Fruit fly (Drosophila melanogaster) whole organism, embryonic: ENCODE data around the gene CG43054.

Source experiments
- Atf3 ChIP-seq: fragments of 200-800 bp; sonication (Bioruptor generic); optimal IDR thresholded peaks from 3 replicates; lab custom pipeline; 2016; ENCODE audit warnings: missing biosample characterization, missing genetic modification characterization
- Bdp1 ChIP-seq: fragments of 200-800 bp; sonication (Bioruptor generic); optimal IDR thresholded peaks from 3 replicates; lab custom pipeline; 2016; ENCODE audit warnings: missing biosample characterization, missing genetic modification characterization
- CG10147 ChIP-seq: fragments of 200-800 bp; sonication (Bioruptor generic); optimal IDR thresholded peaks from 2 replicates; lab custom pipeline; 2019; ENCODE audit warnings: missing biosample characterization, mild to moderate bottlenecking, missing genetic modification characterization, moderate library complexity
- CG1233 ChIP-seq: fragments of 200-800 bp; sonication (Bioruptor generic); optimal IDR thresholded peaks from 4 replicates; lab custom pipeline; 2018; ENCODE audit warnings: missing biosample characterization, mild to moderate bottlenecking, missing genetic modification characterization
- CG12391 ChIP-seq: fragments of 200-800 bp; sonication (Bioruptor generic); optimal IDR thresholded peaks from 3 replicates; lab custom pipeline; 2018; ENCODE audit warnings: missing biosample characterization, mild to moderate bottlenecking, missing genetic modification characterization, moderate library complexity
- CG1529 ChIP-seq: fragments of 200-800 bp; sonication (Bioruptor generic); optimal IDR thresholded peaks from 3 replicates; lab custom pipeline; 2018; ENCODE audit warnings: missing biosample characterization, missing genetic modification characterization
- CG2199 ChIP-seq: fragments of 200-800 bp; sonication (Bioruptor generic); IDR thresholded peaks from 3 replicates; pipeline ENCODE4 v1.3.6; 2022; ENCODE audit warnings: missing biosample characterization, missing genetic modification characterization
- CG32772 ChIP-seq: fragments of 200-800 bp; sonication (Bioruptor generic); IDR thresholded peaks from 2 replicates; pipeline ENCODE4 v1.3.6; 2022; ENCODE audit warnings: missing biosample characterization, missing genetic modification characterization
- CG3281 ChIP-seq: fragments of 200-800 bp; sonication (Bioruptor generic); optimal IDR thresholded peaks from 3 replicates; lab custom pipeline; 2017; ENCODE audit warnings: missing biosample characterization, mild to moderate bottlenecking, missing genetic modification characterization
- CG4282 ChIP-seq: fragments of 200-800 bp; sonication (Bioruptor generic); optimal IDR thresholded peaks from 2 replicates; lab custom pipeline; 2016; ENCODE audit warnings: missing biosample characterization, missing genetic modification characterization
- CG6689 ChIP-seq: fragments of 200-800 bp; sonication (Bioruptor generic); IDR thresholded peaks from 2 replicates; pipeline ENCODE4 v1.3.6; 2022; ENCODE audit warnings: missing biosample characterization, missing genetic modification characterization
- CG7745 ChIP-seq: fragments of 200-800 bp; sonication (Bioruptor generic); optimal IDR thresholded peaks from 2 replicates; lab custom pipeline; 2018; ENCODE audit warnings: missing biosample characterization, mild to moderate bottlenecking, missing genetic modification characterization, moderate library complexity
- CG9437 ChIP-seq: fragments of 200-800 bp; sonication (Bioruptor generic); optimal IDR thresholded peaks from 2 replicates; lab custom pipeline; 2018; ENCODE audit warnings: missing biosample characterization, mild to moderate bottlenecking, missing genetic modification characterization
- CG9932 ChIP-seq: fragments of 200-800 bp; sonication (Bioruptor generic); IDR thresholded peaks from 2 replicates; pipeline ENCODE4 v1.3.6; 2022; ENCODE audit warnings: missing biosample characterization, missing genetic modification characterization
- Dad ChIP-seq: fragments of 200-800 bp; sonication (Bioruptor generic); optimal IDR thresholded peaks from 3 replicates; lab custom pipeline; 2016; ENCODE audit warnings: missing biosample characterization, missing genetic modification characterization
- E2f2 ChIP-seq: fragments of 200-800 bp; sonication (Bioruptor generic); IDR thresholded peaks from 2 replicates; pipeline ENCODE4 v1.3.6; 2022; ENCODE audit warnings: missing biosample characterization, missing genetic modification characterization
- Hr3 ChIP-seq: fragments of 200-800 bp; sonication (Bioruptor generic); optimal IDR thresholded peaks from 3 replicates; lab custom pipeline; 2016; ENCODE audit warnings: missing biosample characterization, missing genetic modification characterization
- Hr51 ChIP-seq, 2 experiments: fragments of 200-800 bp; sonication (Bioruptor generic); optimal IDR thresholded peaks; 2 replicates in 1 of 2; 3 replicates in 1 of 2; lab custom pipeline; 2016 to 2018; ENCODE audit warnings: missing biosample characterization in 2 of 2, missing genetic modification characterization in 2 of 2, mild to moderate bottlenecking in 1 of 2, moderate library complexity in 1 of 2
- Lhr ChIP-seq: fragments of 200-800 bp; sonication (Bioruptor generic); optimal IDR thresholded peaks from 3 replicates; lab custom pipeline; 2017; ENCODE audit warnings: mild to moderate bottlenecking, missing biosample characterization, missing genetic modification reagents, missing genetic modification characterization
- Lpt ChIP-seq: fragments of >200 bp; optimal IDR thresholded peaks from 2 replicates; lab custom pipeline; 2018; ENCODE audit warnings: missing biosample characterization, missing genetic modification characterization
- MESR4 ChIP-seq: fragments of 200-800 bp; sonication (Bioruptor generic); optimal IDR thresholded peaks from 2 replicates; lab custom pipeline; 2018; ENCODE audit warnings: missing biosample characterization, mild to moderate bottlenecking, missing genetic modification characterization, moderate library complexity
- MTF-1 ChIP-seq: fragments of 200-800 bp; sonication (Bioruptor generic); optimal IDR thresholded peaks from 2 replicates; lab custom pipeline; 2018; ENCODE audit warnings: missing biosample characterization, mild to moderate bottlenecking, missing genetic modification characterization, borderline replicate concordance
- NC2α ChIP-seq: fragments of 200-800 bp; sonication (Bioruptor generic); optimal IDR thresholded peaks from 2 replicates; lab custom pipeline; 2016; ENCODE audit warnings: missing biosample characterization, missing genetic modification characterization
- NC2β ChIP-seq: fragments of 200-800 bp; sonication (Bioruptor generic); optimal IDR thresholded peaks from 2 replicates; lab custom pipeline; 2016; ENCODE audit warnings: missing biosample characterization, missing genetic modification characterization
- NFAT ChIP-seq: fragments of 200-800 bp; sonication (Bioruptor generic); IDR thresholded peaks from 2 replicates; pipeline ENCODE4 v1.3.6; 2022; ENCODE audit warnings: missing biosample characterization, missing genetic modification characterization
- Neu2 ChIP-seq: fragments of 200-800 bp; sonication (Bioruptor generic); optimal IDR thresholded peaks from 3 replicates; lab custom pipeline; 2016; ENCODE audit warnings: missing biosample characterization, missing genetic modification characterization, borderline replicate concordance
- Opbp ChIP-seq: fragments of 200-800 bp; sonication (Bioruptor generic); IDR thresholded peaks from 3 replicates; pipeline ENCODE4 v1.3.6; 2022; ENCODE audit warnings: missing biosample characterization, missing genetic modification characterization; ENCODE audit not compliant: partially characterized antibody
- Pdp1 ChIP-seq, 2 experiments: fragments of 200-800 bp; sonication (Bioruptor generic); optimal IDR thresholded peaks; 3 replicates each; lab custom pipeline; 2016; ENCODE audit warnings: missing biosample characterization in 2 of 2, missing genetic modification characterization in 2 of 2, mild to moderate bottlenecking in 1 of 2, moderate library complexity in 1 of 2
- Tbp ChIP-seq: fragments of >200 bp; optimal IDR thresholded peaks from 2 replicates; lab custom pipeline; 2018; ENCODE audit warnings: missing biosample characterization, missing genetic modification characterization
- Xbp1 ChIP-seq: fragments of 200-800 bp; sonication (Bioruptor generic); optimal IDR thresholded peaks from 3 replicates; lab custom pipeline; 2016; ENCODE audit warnings: missing biosample characterization, mild to moderate bottlenecking, missing genetic modification characterization
- bigmax ChIP-seq: fragments of 200-800 bp; sonication (Bioruptor generic); optimal IDR thresholded peaks from 2 replicates; lab custom pipeline; 2018; ENCODE audit warnings: missing biosample characterization, mild to moderate bottlenecking, missing genetic modification characterization
- cas ChIP-seq: fragments of 200-800 bp; sonication (Bioruptor generic); IDR thresholded peaks from 2 replicates; pipeline ENCODE4 v1.3.6; 2022; ENCODE audit warnings: missing biosample characterization, missing genetic modification characterization
- caup ChIP-seq: fragments of 200-800 bp; sonication (Bioruptor generic); optimal IDR thresholded peaks from 3 replicates; lab custom pipeline; 2017; ENCODE audit warnings: missing biosample characterization, mild to moderate bottlenecking, missing genetic modification characterization, moderate library complexity; ENCODE audit not compliant: severe bottlenecking
- chif ChIP-seq, 2 experiments: fragments of 200-800 bp; sonication (Bioruptor generic); optimal IDR thresholded peaks; 3 replicates each; lab custom pipeline; 2016; ENCODE audit warnings: missing biosample characterization in 2 of 2, missing genetic modification characterization in 2 of 2
- crol ChIP-seq: fragments of 200-800 bp; sonication (Bioruptor generic); IDR thresholded peaks from 2 replicates; pipeline ENCODE4 v1.3.6; 2022; ENCODE audit warnings: missing biosample characterization, missing genetic modification characterization
- disco-r ChIP-seq: fragments of 200-800 bp; sonication (Bioruptor generic); optimal IDR thresholded peaks from 2 replicates; lab custom pipeline; 2016; ENCODE audit warnings: missing biosample characterization, missing genetic modification characterization
- dysf ChIP-seq: fragments of 200-800 bp; sonication (Bioruptor generic); IDR thresholded peaks from 3 replicates; pipeline ENCODE4 v1.3.6; 2022; ENCODE audit warnings: missing biosample characterization, missing genetic modification characterization
- fd96Cb ChIP-seq: fragments of 200-800 bp; sonication (Bioruptor generic); optimal IDR thresholded peaks from 2 replicates; lab custom pipeline; 2018; ENCODE audit warnings: missing biosample characterization, mild to moderate bottlenecking, missing genetic modification characterization, moderate library complexity
- hkb ChIP-seq, 2 experiments: fragments of 200-800 bp in 1 of 2; fragments of >200 bp in 1 of 2; sonication (Bioruptor generic) in 1 of 2; IDR thresholded peaks in 1 of 2; optimal IDR thresholded peaks in 1 of 2; 2 replicates each; pipeline versions ENCODE4 v1.3.6 to Lab custom; 2017 to 2022; ENCODE audit warnings: missing biosample characterization in 1 of 2, missing genetic modification characterization in 1 of 2
- lola ChIP-seq, 3 experiments: fragments of >200 bp in 2 of 3; fragments of 200-800 bp in 1 of 3; sonication (Bioruptor generic) in 1 of 3; optimal IDR thresholded peaks; 2 replicates each; lab custom pipeline; 2017 to 2019; ENCODE audit warnings: missing biosample characterization in 3 of 3, missing genetic modification characterization in 3 of 3, mild to moderate bottlenecking in 1 of 3, moderate library complexity in 1 of 3
- pnt ChIP-seq: fragments of 200-800 bp; sonication (Bioruptor generic); optimal IDR thresholded peaks from 3 replicates; lab custom pipeline; 2016; ENCODE audit warnings: missing biosample characterization, missing genetic modification characterization
- pros ChIP-seq: fragments of 200-800 bp; sonication (Bioruptor generic); optimal IDR thresholded peaks from 3 replicates; lab custom pipeline; 2019; ENCODE audit warnings: missing biosample characterization, mild to moderate bottlenecking, missing genetic modification characterization, moderate library complexity
- ranshi ChIP-seq: fragments of 200-800 bp; sonication (Bioruptor generic); IDR thresholded peaks from 2 replicates; pipeline ENCODE4 v1.3.6; 2022; ENCODE audit warnings: missing biosample characterization, missing genetic modification characterization
- ro ChIP-seq: fragments of 200-800 bp; sonication (Bioruptor generic); IDR thresholded peaks from 2 replicates; pipeline ENCODE4 v1.3.6; 2022; ENCODE audit warnings: missing biosample characterization, missing genetic modification characterization
- run ChIP-seq: fragments of 200-800 bp; sonication (Bioruptor generic); optimal IDR thresholded peaks from 3 replicates; lab custom pipeline; 2018; ENCODE audit warnings: missing biosample characterization, mild to moderate bottlenecking, missing genetic modification characterization
- sc ChIP-seq, 3 experiments: fragments of >200 bp in 2 of 3; fragments of 200-800 bp in 1 of 3; sonication (Bioruptor generic) in 1 of 3; optimal IDR thresholded peaks; 2 replicates in 2 of 3; 3 replicates in 1 of 3; lab custom pipeline; 2017; ENCODE audit warnings: mild to moderate bottlenecking in 1 of 3, missing biosample characterization in 1 of 3, missing genetic modification characterization in 1 of 3, missing genetic modification reagents in 1 of 3
- ssp ChIP-seq: fragments of 200-800 bp; sonication (Bioruptor generic); IDR thresholded peaks from 2 replicates; pipeline ENCODE4 v1.3.6; 2022; ENCODE audit warnings: missing biosample characterization, missing genetic modification characterization
- tup ChIP-seq: fragments of 200-800 bp; sonication (Bioruptor generic); optimal IDR thresholded peaks from 2 replicates; lab custom pipeline; 2016; ENCODE audit warnings: missing biosample characterization, mild to moderate bottlenecking, missing genetic modification characterization, moderate library complexity

The CG43054 gene

DNA sequence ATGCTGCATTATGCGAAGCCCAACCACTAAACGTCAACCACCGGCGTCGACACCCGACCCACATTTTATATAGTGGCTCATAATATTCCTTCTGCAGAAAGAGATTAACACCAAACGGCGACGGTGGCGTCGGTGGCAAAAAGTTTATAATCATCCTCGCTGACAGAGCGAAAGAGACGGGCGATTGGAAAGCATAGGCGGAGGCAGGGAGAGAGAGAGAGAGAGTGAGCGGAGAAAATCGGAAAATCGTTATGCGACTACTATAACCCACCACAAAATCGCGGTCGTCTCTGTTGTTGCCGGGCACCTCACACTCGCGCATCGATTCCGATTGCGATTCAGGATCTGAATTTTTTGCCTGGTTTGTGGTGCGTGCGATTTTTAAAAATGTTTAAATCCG lies 38.5 kb upstream of the CG43054 start, which contains the start of gene Oli (continued):
- TF ChIP-seq Pdp1 (GFP tag; optimal IDR thresholded peaks at IDR 0.05; lab: Kevin White, UChicago) (no peak), CG2199 (0 out of 3 replicates have a peak, but pooled peaks have one; percentile 63), MTF-1 (GFP tag; lab: Kevin White, UChicago) (no peak), lola (GFP tag; optimal IDR thresholded peaks at IDR 0.05; lab: Kevin White, UChicago) (no peak), run (tag; lab: Kevin White, UChicago) (peak; percentile 24), cas (GFP tag; lab: Robert Waterston, UW) (no peak), pros (GFP tag; lab: Kevin White, UChicago) (peak; percentile 65), CG1529 (GFP tag; lab: Kevin White, UChicago) (no peak)

DNA sequence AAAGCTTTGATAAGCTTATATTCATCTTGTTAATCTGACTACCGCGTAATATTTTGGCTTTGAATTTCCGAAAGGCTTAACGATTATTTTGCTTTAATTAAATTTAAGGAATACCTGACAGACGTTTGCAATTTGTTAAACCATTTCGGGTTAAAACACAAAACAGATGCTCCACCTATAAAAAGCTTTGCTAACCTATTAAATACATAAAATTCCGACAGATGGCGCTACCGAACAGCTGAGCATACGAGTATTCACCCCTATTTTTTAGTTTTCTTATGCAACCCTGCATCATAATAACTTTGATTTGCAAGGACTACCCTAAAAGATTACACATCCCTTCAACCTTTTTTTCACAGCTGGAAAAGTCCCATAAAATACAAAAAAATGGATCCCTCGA lies 37.8 kb upstream of the CG43054 start:
- TF ChIP-seq bigmax = no peak
- TF ChIP-seq NFAT = no peak
- no peak for TF ChIP-seq tup
- TF ChIP-seq Hr51 (GFP tag; optimal IDR thresholded peaks at IDR 0.05; lab: Kevin White, UChicago) = peak in 1 of 2 experiments; percentile 46
- TF ChIP-seq ranshi = no peak
- TF ChIP-seq Lhr (GFP tag; lab: Kevin White, UChicago) = no peak
- no peak for TF ChIP-seq CG3281
- no peak for TF ChIP-seq NC2α (GFP tag; lab: Kevin White, UChicago)
- no peak for TF ChIP-seq Opbp (GFP tag; lab: Robert Waterston, UW)
- peak; percentile 13 for TF ChIP-seq Hr3 (GFP tag; lab: Kevin White, UChicago)
- no peak for TF ChIP-seq disco-r (GFP tag; lab: Kevin White, UChicago)
- TF ChIP-seq CG7745 (tag; lab: Kevin White, UChicago) = no peak
- TF ChIP-seq CG6689 (GFP tag; lab: Robert Waterston, UW) = peak; percentile 44
- peak; percentile 7 for TF ChIP-seq NC2β (GFP tag; lab: Kevin White, UChicago)
- TF ChIP-seq CG32772 (GFP tag; lab: Robert Waterston, UW) = no peak
- TF ChIP-seq chif (GFP tag; optimal IDR thresholded peaks at IDR 0.05; lab: Kevin White, UChicago) = peak in 1 of 2 experiments; percentile 5
- TF ChIP-seq Neu2 (GFP tag; lab: Kevin White, UChicago) = no peak
- no peak for TF ChIP-seq Lpt (GFP tag; lab: Kevin White, UChicago)
- TF ChIP-seq CG4282 (GFP tag; lab: Kevin White, UChicago) = no peak
- no peak for TF ChIP-seq Bdp1 (GFP tag; lab: Kevin White, UChicago)
- TF ChIP-seq Xbp1 (GFP tag; lab: Kevin White, UChicago) = peak; percentile 27
- TF ChIP-seq CG10147 = no peak
- TF ChIP-seq CG1233 (GFP tag; lab: Kevin White, UChicago) = peak; percentile 18
- no peak for TF ChIP-seq E2f2
- no peak for TF ChIP-seq sc (optimal IDR thresholded peaks at IDR 0.05; lab: Kevin White, UChicago)
- no peak for TF ChIP-seq sc (GFP tag; optimal IDR thresholded peaks at IDR 0.05; lab: Kevin White, UChicago)
- TF ChIP-seq ro (GFP tag; lab: Robert Waterston, UW) = no peak
- TF ChIP-seq hkb (optimal IDR thresholded peaks at IDR 0.05; lab: Kevin White, UChicago) = no peak
- TF ChIP-seq hkb (GFP tag; IDR thresholded peaks at IDR 0.05; lab: Robert Waterston, UW) = no peak
- TF ChIP-seq dysf (GFP tag; lab: Robert Waterston, UW) = peak; percentile 41; the same call in 2 of the 3 replicates
- no peak for TF ChIP-seq fd96Cb (tag; lab: Kevin White, UChicago)
- no peak for TF ChIP-seq Tbp
- TF ChIP-seq ssp = no peak
- TF ChIP-seq CG9932 (GFP tag; lab: Robert Waterston, UW) = peak; percentile 28; the same call in 1 of the 2 replicates
- no peak for TF ChIP-seq MESR4 (GFP tag; lab: Kevin White, UChicago)
- peak; percentile 0 for TF ChIP-seq CG9437 (GFP tag; lab: Kevin White, UChicago)
- TF ChIP-seq crol (GFP tag; lab: Robert Waterston, UW) = no peak
- TF ChIP-seq caup = peak; percentile 7
- TF ChIP-seq pnt (GFP tag; lab: Kevin White, UChicago) = no peak
- TF ChIP-seq Atf3 = no peak
- no peak for TF ChIP-seq Dad (GFP tag; lab: Kevin White, UChicago)
- TF ChIP-seq CG12391 (tag; lab: Kevin White, UChicago) = no peak
